Fruit fly (Drosophila melanogaster) whole organism, embryonic: ENCODE data around the gene CG7742.
A peak's percentile ranks its signal among the peaks of the same experiment; 100 is the strongest.

Experiments
- BEAF-32 ChIP-seq: fragments of 200-800 bp; sonication (Bioruptor generic); optimal IDR thresholded peaks from 3 replicates; lab custom pipeline; 2017; ENCODE audit warnings: missing biosample characterization, missing genetic modification characterization, mild to moderate bottlenecking, moderate library complexity, missing genetic modification reagents
- BtbVII ChIP-seq: fragments of 200-800 bp; sonication (Bioruptor generic); optimal IDR thresholded peaks from 3 replicates; lab custom pipeline; 2017; ENCODE audit warnings: missing biosample characterization, mild to moderate bottlenecking, missing genetic modification characterization
- CG1024 ChIP-seq: fragments of 200-800 bp; sonication (Bioruptor generic); IDR thresholded peaks from 2 replicates; pipeline ENCODE4 v1.3.6; 2022; ENCODE audit warnings: missing biosample characterization, missing genetic modification characterization
- CG11085 ChIP-seq: fragments of 200-800 bp; sonication (Bioruptor generic); IDR thresholded peaks from 2 replicates; pipeline ENCODE4 v1.3.6; 2022; ENCODE audit warnings: missing biosample characterization, missing genetic modification characterization
- CG11247 ChIP-seq: fragments of 200-800 bp; sonication (Bioruptor generic); IDR thresholded peaks from 2 replicates; pipeline ENCODE4 v1.3.6; 2022; ENCODE audit warnings: missing biosample characterization, missing genetic modification characterization
- CG12104 ChIP-seq: fragments of 200-800 bp; sonication (Bioruptor generic); optimal IDR thresholded peaks from 3 replicates; lab custom pipeline; 2016; ENCODE audit warnings: missing biosample characterization, missing genetic modification characterization
- CG12659 ChIP-seq: fragments of 200-800 bp; sonication (Bioruptor generic); optimal IDR thresholded peaks from 3 replicates; lab custom pipeline; 2017; ENCODE audit warnings: mild to moderate bottlenecking, missing biosample characterization, missing genetic modification reagents, missing genetic modification characterization
- CG13775 ChIP-seq: fragments of 200-800 bp; sonication (Bioruptor generic); optimal IDR thresholded peaks from 3 replicates; lab custom pipeline; 2017; ENCODE audit warnings: missing biosample characterization, mild to moderate bottlenecking, missing genetic modification characterization
- CG14667 ChIP-seq: fragments of 200-800 bp; sonication (Bioruptor generic); IDR thresholded peaks from 2 replicates; pipeline ENCODE4 v1.3.6; 2022; ENCODE audit warnings: missing biosample characterization, missing genetic modification characterization
- CG1647 ChIP-seq: fragments of 200-800 bp; sonication (Bioruptor generic); optimal IDR thresholded peaks from 3 replicates; lab custom pipeline; 2016; ENCODE audit warnings: missing biosample characterization, missing genetic modification characterization
- CG17186 ChIP-seq: fragments of 200-800 bp; sonication (Bioruptor generic); optimal IDR thresholded peaks from 3 replicates; lab custom pipeline; 2017; ENCODE audit warnings: missing biosample characterization, missing genetic modification reagents, missing genetic modification characterization
- CG17361 ChIP-seq: fragments of 200-800 bp; sonication (Bioruptor generic); IDR thresholded peaks from 3 replicates; pipeline ENCODE4 v1.3.6; 2022; ENCODE audit warnings: missing biosample characterization, missing genetic modification characterization
- CG17612 ChIP-seq: fragments of 200-800 bp; sonication (Bioruptor generic); IDR thresholded peaks from 2 replicates; pipeline ENCODE4 v1.3.6; 2022; ENCODE audit warnings: missing biosample characterization, missing genetic modification characterization
- CG18011 ChIP-seq: fragments of 200-800 bp; sonication (Bioruptor generic); optimal IDR thresholded peaks from 2 replicates; lab custom pipeline; 2017; ENCODE audit warnings: missing biosample characterization, missing genetic modification characterization, mild to moderate bottlenecking, moderate library complexity, missing genotype
- CG2199 ChIP-seq: fragments of 200-800 bp; sonication (Bioruptor generic); IDR thresholded peaks from 3 replicates; pipeline ENCODE4 v1.3.6; 2022; ENCODE audit warnings: missing biosample characterization, missing genetic modification characterization
- CG30403 ChIP-seq: fragments of 200-800 bp; sonication (Bioruptor generic); optimal IDR thresholded peaks from 3 replicates; lab custom pipeline; 2016; ENCODE audit warnings: missing biosample characterization, missing genetic modification characterization
- CG32772 ChIP-seq: fragments of 200-800 bp; sonication (Bioruptor generic); IDR thresholded peaks from 2 replicates; pipeline ENCODE4 v1.3.6; 2022; ENCODE audit warnings: missing biosample characterization, missing genetic modification characterization
- CG34376 ChIP-seq: fragments of 200-800 bp; sonication (Bioruptor generic); optimal IDR thresholded peaks from 2 replicates; lab custom pipeline; 2018; ENCODE audit warnings: missing biosample characterization, mild to moderate bottlenecking, missing genetic modification characterization
- CG5245 ChIP-seq: fragments of 200-800 bp; sonication (Bioruptor generic); optimal IDR thresholded peaks from 3 replicates; lab custom pipeline; 2016; ENCODE audit warnings: missing biosample characterization, missing genetic modification characterization
- CG6272 ChIP-seq: fragments of 200-800 bp; sonication (Bioruptor generic); IDR thresholded peaks from 2 replicates; pipeline ENCODE4 v1.3.6; 2022; ENCODE audit warnings: missing biosample characterization, missing genetic modification characterization
- CG6654 ChIP-seq: fragments of 200-800 bp; sonication (Bioruptor generic); optimal IDR thresholded peaks from 2 replicates; lab custom pipeline; 2017; ENCODE audit warnings: missing biosample characterization, mild to moderate bottlenecking, missing genetic modification characterization
- CG6813 ChIP-seq: fragments of 200-800 bp; sonication (Bioruptor generic); optimal IDR thresholded peaks from 2 replicates; lab custom pipeline; 2017; ENCODE audit warnings: missing biosample characterization, missing genetic modification characterization, mild to moderate bottlenecking, moderate library complexity, missing genetic modification reagents
- CG6854 ChIP-seq: fragments of 200-800 bp; sonication (Bioruptor generic); optimal IDR thresholded peaks from 3 replicates; lab custom pipeline; 2017; ENCODE audit warnings: missing biosample characterization, mild to moderate bottlenecking, missing genetic modification characterization
- Deaf1 ChIP-seq: fragments of 200-800 bp; optimal IDR thresholded peaks from 3 replicates; lab custom pipeline; 2019; ENCODE audit warnings: missing biosample characterization, mild to moderate bottlenecking, missing genetic modification characterization, moderate library complexity
- Dfd ChIP-seq, 2 experiments: fragments of >200 bp; optimal IDR thresholded peaks; 2 replicates each; lab custom pipeline; 2017; ENCODE audit warnings: missing biosample characterization in 2 of 2, missing genetic modification characterization in 2 of 2
- Ets65A ChIP-seq: fragments of 200-800 bp; sonication (Bioruptor generic); peaks from one replicate; lab custom pipeline; 2016; ENCODE audit warnings: missing biosample characterization, missing genetic modification characterization
- Ets97D ChIP-seq: fragments of 200-800 bp; sonication (Bioruptor generic); optimal IDR thresholded peaks from 3 replicates; lab custom pipeline; 2016; ENCODE audit warnings: missing biosample characterization, missing genetic modification characterization
- H2.0 ChIP-seq: fragments of 200-800 bp; sonication (Bioruptor generic); IDR thresholded peaks from 2 replicates; pipeline ENCODE4 v1.3.6; 2022; ENCODE audit warnings: missing biosample characterization, missing genetic modification characterization
- HLH4C ChIP-seq: fragments of 200-800 bp; sonication (Bioruptor generic); IDR thresholded peaks from 3 replicates; pipeline ENCODE4 v1.3.6; 2022; ENCODE audit warnings: missing biosample characterization, missing genetic modification characterization; ENCODE audit not compliant: partially characterized antibody
- Hr3 ChIP-seq: fragments of 200-800 bp; sonication (Bioruptor generic); optimal IDR thresholded peaks from 3 replicates; lab custom pipeline; 2016; ENCODE audit warnings: missing biosample characterization, missing genetic modification characterization
- Jarid2 ChIP-seq: fragments of 200-800 bp; sonication (Bioruptor generic); optimal IDR thresholded peaks from 3 replicates; lab custom pipeline; 2017; ENCODE audit warnings: mild to moderate bottlenecking, missing biosample characterization, missing genetic modification reagents, missing genetic modification characterization
- Mad ChIP-seq: fragments of 200-800 bp; sonication (Bioruptor generic); optimal IDR thresholded peaks from 2 replicates; lab custom pipeline; 2016; ENCODE audit warnings: missing biosample characterization, missing genetic modification characterization
- Mrtf ChIP-seq: fragments of 200-800 bp; sonication (Bioruptor generic); IDR thresholded peaks from 3 replicates; pipeline ENCODE4 v1.3.6; 2022; ENCODE audit warnings: missing biosample characterization, missing genetic modification characterization
- Sox102F ChIP-seq: fragments of 200-800 bp; sonication (Bioruptor generic); optimal IDR thresholded peaks from 2 replicates; lab custom pipeline; 2018; ENCODE audit warnings: missing biosample characterization, mild to moderate bottlenecking, missing genetic modification characterization, moderate library complexity
- Usf ChIP-seq: fragments of 200-800 bp; sonication (Bioruptor generic); optimal IDR thresholded peaks from 2 replicates; lab custom pipeline; 2017; ENCODE audit warnings: missing genotype, missing biosample characterization, missing genetic modification characterization
- ase ChIP-seq: fragments of 200-800 bp; sonication (Bioruptor generic); IDR thresholded peaks from 3 replicates; pipeline ENCODE4 v1.3.6; 2022; ENCODE audit warnings: missing biosample characterization, missing genetic modification characterization
- bbx ChIP-seq: fragments of 200-800 bp; sonication (Bioruptor generic); IDR thresholded peaks from 2 replicates; pipeline ENCODE4 v1.3.6; 2022; ENCODE audit warnings: missing biosample characterization, missing genetic modification characterization; ENCODE audit not compliant: partially characterized antibody
- corto ChIP-seq: fragments of 200-800 bp; sonication (Bioruptor generic); optimal IDR thresholded peaks from 2 replicates; lab custom pipeline; 2016; ENCODE audit warnings: missing biosample characterization, mild to moderate bottlenecking, missing genetic modification characterization, moderate library complexity
- da ChIP-seq: fragments of 200-800 bp; sonication (Bioruptor generic); optimal IDR thresholded peaks from 2 replicates; lab custom pipeline; 2016; ENCODE audit warnings: missing biosample characterization, missing genetic modification characterization
- dan ChIP-seq: fragments of 200-800 bp; sonication (Bioruptor generic); IDR thresholded peaks from 2 replicates; pipeline ENCODE4 v1.3.6; 2022; ENCODE audit warnings: missing biosample characterization, missing genetic modification characterization
- dmrt11E ChIP-seq: fragments of 200-800 bp; sonication (Bioruptor generic); optimal IDR thresholded peaks from 3 replicates; lab custom pipeline; 2018; ENCODE audit warnings: missing biosample characterization, mild to moderate bottlenecking, missing genetic modification characterization, moderate library complexity
- exex ChIP-seq: fragments of 200-800 bp; sonication (Bioruptor generic); optimal IDR thresholded peaks from 4 replicates; lab custom pipeline; 2018; ENCODE audit warnings: missing biosample characterization, mild to moderate bottlenecking, missing genetic modification characterization, moderate library complexity
- gem ChIP-seq: fragments of 200-800 bp; sonication (Bioruptor generic); optimal IDR thresholded peaks from 2 replicates; lab custom pipeline; 2019; ENCODE audit warnings: missing biosample characterization, mild to moderate bottlenecking, missing genetic modification characterization, moderate library complexity
- nmo ChIP-seq: fragments of 200-800 bp; sonication (Bioruptor generic); optimal IDR thresholded peaks from 2 replicates; lab custom pipeline; 2018; ENCODE audit warnings: missing biosample characterization, mild to moderate bottlenecking, missing genetic modification characterization, moderate library complexity
- nom ChIP-seq: fragments of 200-800 bp; sonication (Bioruptor generic); optimal IDR thresholded peaks from 2 replicates; lab custom pipeline; 2017; ENCODE audit warnings: missing biosample characterization, missing genetic modification characterization, mild to moderate bottlenecking, moderate library complexity, missing genetic modification reagents
- pb ChIP-seq: fragments of 200-800 bp; sonication (Bioruptor generic); optimal IDR thresholded peaks from 3 replicates; lab custom pipeline; 2016; ENCODE audit warnings: missing biosample characterization, missing genetic modification characterization
- slp2 ChIP-seq: fragments of 200-800 bp; sonication (Bioruptor generic); optimal IDR thresholded peaks from 2 replicates; lab custom pipeline; 2016; ENCODE audit warnings: missing biosample characterization, missing genetic modification characterization
- stc ChIP-seq: fragments of 200-800 bp; sonication (Bioruptor generic); IDR thresholded peaks from 2 replicates; pipeline ENCODE4 v1.3.6; 2022; ENCODE audit warnings: missing biosample characterization, missing genetic modification characterization
- ttk ChIP-seq: fragments of 200-800 bp; sonication (Bioruptor generic); IDR thresholded peaks from 2 replicates; pipeline ENCODE4 v2.1.2; 2022; ENCODE audit warnings: missing biosample characterization, missing genetic modification characterization
- yki ChIP-seq: fragments of >200 bp; optimal IDR thresholded peaks from 3 replicates; lab custom pipeline; 2018

CG7742 gene

dm6 chr2L:5247384-5247783, 32.5 kb upstream of the CG7742 start (continued):
- TF ChIP-seq BtbVII (GFP tag; lab: Kevin White, UChicago): no peak
- no peak for TF ChIP-seq CG6272 (GFP tag; lab: Robert Waterston, UW)
- peak; percentile 37 for TF ChIP-seq gem (tag; lab: Kevin White, UChicago)
- peak; percentile 48; the same call in 1 of the 3 replicates for TF ChIP-seq CG2199 (GFP tag; lab: Robert Waterston, UW)
- peak; percentile 27 for TF ChIP-seq dmrt11E (tag; lab: Kevin White, UChicago)

- no peak for TF ChIP-seq corto (GFP tag; lab: Kevin White, UChicago)
- no peak for TF ChIP-seq CG34376 (GFP tag; lab: Kevin White, UChicago)
- no peak for TF ChIP-seq CG14667 (GFP tag; lab: Robert Waterston, UW)
- TF ChIP-seq CG6813 (GFP tag; lab: Kevin White, UChicago): no peak
- TF ChIP-seq CG11247 (GFP tag; lab: Robert Waterston, UW): no peak
- TF ChIP-seq pb (GFP tag; lab: Kevin White, UChicago): no peak
- peak; percentile 38; the same call in 1 of the 2 replicates for TF ChIP-seq CG32772
- no peak for TF ChIP-seq CG18011
- no peak for TF ChIP-seq CG6854 (GFP tag; lab: Kevin White, UChicago)
- peak; percentile 28 for TF ChIP-seq CG5245 (GFP tag; lab: Kevin White, UChicago)
- TF ChIP-seq exex (tag; lab: Kevin White, UChicago): no peak
- no peak for TF ChIP-seq HLH4C
- peak; percentile 54 for TF ChIP-seq Sox102F
- TF ChIP-seq nom (GFP tag; lab: Kevin White, UChicago): no peak
- TF ChIP-seq CG17186 (GFP tag; lab: Kevin White, UChicago): no peak
- TF ChIP-seq BEAF-32 (GFP tag; lab: Kevin White, UChicago): no peak
- peak; percentile 17 for TF ChIP-seq da
- TF ChIP-seq CG13775: no peak
- TF ChIP-seq Ets65A (GFP tag; lab: Kevin White, UChicago): peak; percentile 94
- TF ChIP-seq CG17612 (GFP tag; lab: Robert Waterston, UW): no peak
- no peak for TF ChIP-seq Deaf1
- TF ChIP-seq Mrtf (GFP tag; lab: Robert Waterston, UW): no peak
- no peak for TF ChIP-seq yki
- no peak for TF ChIP-seq CG6654
- no peak for TF ChIP-seq Ets97D (GFP tag; lab: Kevin White, UChicago)
- no peak for TF ChIP-seq dan (GFP tag; lab: Robert Waterston, UW)
- no peak for TF ChIP-seq CG11085 (GFP tag; lab: Robert Waterston, UW)
- TF ChIP-seq slp2 (GFP tag; lab: Kevin White, UChicago): peak; percentile 29
- peak; percentile 16 for TF ChIP-seq CG30403 (GFP tag; lab: Kevin White, UChicago)
- no peak for TF ChIP-seq bbx (GFP tag; lab: Robert Waterston, UW)
- TF ChIP-seq Dfd (GFP tag; optimal IDR thresholded peaks at IDR 0.05; lab: Kevin White, UChicago): no peak
- TF ChIP-seq nmo: peak; percentile 26
- TF ChIP-seq CG1024: 0 out of 2 replicates have a peak, but pooled peaks have one; percentile 30
- peak; percentile 6 for TF ChIP-seq CG12659 (GFP tag; lab: Kevin White, UChicago)
- TF ChIP-seq Jarid2 (GFP tag; lab: Kevin White, UChicago): no peak
- TF ChIP-seq CG1647 (GFP tag; lab: Kevin White, UChicago): no peak
- peak; percentile 57; the same call in 2 of the 3 replicates for TF ChIP-seq CG17361 (GFP tag; lab: Robert Waterston, UW)
- no peak for TF ChIP-seq CG12104 (GFP tag; lab: Kevin White, UChicago)
- TF ChIP-seq Mad (GFP tag; lab: Kevin White, UChicago): peak; percentile 2
- TF ChIP-seq ttk (GFP tag; lab: Robert Waterston, UW): no peak
- no peak for TF ChIP-seq ase (GFP tag; lab: Robert Waterston, UW)
- TF ChIP-seq Usf (GFP tag; lab: Kevin White, UChicago): no peak
- no peak for TF ChIP-seq stc (GFP tag; lab: Robert Waterston, UW)
- peak; percentile 32; the same call in 1 of the 2 replicates for TF ChIP-seq H2.0 (GFP tag; lab: Robert Waterston, UW)
- peak; percentile 26 for TF ChIP-seq Hr3
Measured at dm6 chr2L:5245363-5245892, 30.5 kb upstream of the CG7742 start.
